Worm (Caenorhabditis elegans) whole organism, L4 larva: Measurements from ENCODE around the gene sra-28.
A peak's percentile ranks its signal among the peaks of the same experiment; 100 is the strongest.

Source experiments
- D1046.2 ChIP-seq: fragments of 200-800 bp; sonication (Bioruptor generic); IDR thresholded peaks from 2 replicates; pipeline ENCODE4 v1.3.6; 2022; ENCODE audit warnings: missing genetic modification characterization, missing compliant biosample characterization
- F26F4.8 ChIP-seq: fragments of 200-800 bp; sonication (Bioruptor generic); conservative IDR thresholded peaks from 2 replicates; pipeline ENCODE4 v1.3.6; 2022; ENCODE audit warnings: missing genetic modification characterization, missing compliant biosample characterization
- F37D6.2 ChIP-seq: sonication (generic microtip); optimal IDR thresholded peaks from 2 replicates; lab custom pipeline; 2016; ENCODE audit warnings: mild to moderate bottlenecking, missing genetic modification characterization, missing compliant biosample characterization
- F44E2.7 ChIP-seq: fragments of 200-800 bp; sonication (Bioruptor generic); IDR thresholded peaks from 2 replicates; pipeline ENCODE4 v2.1.2; 2022; ENCODE audit warnings: missing genetic modification characterization, missing compliant biosample characterization
- T20F7.1 ChIP-seq: fragments of 200-800 bp; sonication (Bioruptor generic); optimal IDR thresholded peaks from 2 replicates; lab custom pipeline; 2018; ENCODE audit warnings: mild to moderate bottlenecking, missing genetic modification characterization, missing compliant biosample characterization
- Y105C5A.15 ChIP-seq: fragments of 200-800 bp; sonication (Bioruptor generic); IDR thresholded peaks from 2 replicates; pipeline ENCODE4 v1.3.6; 2022; ENCODE audit warnings: missing genetic modification characterization, missing compliant biosample characterization
- Y48G9A.11 ChIP-seq: fragments of 200-800 bp; sonication (Bioruptor generic); IDR thresholded peaks from 2 replicates; pipeline ENCODE4 v1.3.6; 2022; ENCODE audit warnings: missing genetic modification reagents, missing genetic modification characterization, missing compliant biosample characterization
- Y5F2A.4 ChIP-seq: fragments of 200-800 bp; sonication (Bioruptor generic); optimal IDR thresholded peaks from 2 replicates; lab custom pipeline; 2018; ENCODE audit warnings: mild to moderate bottlenecking, missing genetic modification characterization, missing compliant biosample characterization
- aha-1 ChIP-seq: fragments of 150-350 bp; peaks from one replicate; lab custom pipeline; 2014; ENCODE audit warnings: missing biosample characterization, missing genetic modification characterization
- ama-1 ChIP-seq: fragments of 150-350 bp; optimal IDR thresholded peaks from 2 replicates; lab custom pipeline; 2014; ENCODE audit warnings: inconsistent platforms, mixed read lengths
- ceh-32 ChIP-seq: sonication (generic microtip); optimal IDR thresholded peaks from 2 replicates; lab custom pipeline; 2016; ENCODE audit warnings: mild to moderate bottlenecking, missing genetic modification characterization, missing compliant biosample characterization; ENCODE audit not compliant: poor library complexity
- ctbp-1 ChIP-seq: fragments of 200-800 bp; sonication (Bioruptor generic); IDR thresholded peaks from 2 replicates; pipeline ENCODE4 v1.3.6; 2022; ENCODE audit warnings: missing genetic modification reagents, missing genetic modification characterization, missing compliant biosample characterization
- daf-19 ChIP-seq: fragments of 200-800 bp; sonication (Bioruptor generic); conservative IDR thresholded peaks from 2 replicates; pipeline ENCODE4 v1.3.6; 2022; ENCODE audit warnings: missing genetic modification characterization, missing compliant biosample characterization
- dpl-1 ChIP-seq: fragments of 150-350 bp; optimal IDR thresholded peaks from 2 replicates; lab custom pipeline; 2014; ENCODE audit warnings: missing biosample characterization, missing genetic modification reagents, missing genetic modification characterization
- duxl-1 ChIP-seq: sonication (generic microtip); optimal IDR thresholded peaks from 2 replicates; lab custom pipeline; 2016; ENCODE audit warnings: mild to moderate bottlenecking, missing genetic modification characterization, moderate library complexity, missing compliant biosample characterization; ENCODE audit not compliant: poor library complexity
- fos-1 ChIP-seq: fragments of 150-350 bp; optimal IDR thresholded peaks from 2 replicates; lab custom pipeline; 2014; ENCODE audit warnings: missing biosample characterization, missing genetic modification characterization
- gei-8 ChIP-seq: fragments of 200-800 bp; sonication (Bioruptor generic); optimal IDR thresholded peaks from 2 replicates; lab custom pipeline; 2018; ENCODE audit warnings: mild to moderate bottlenecking, missing genetic modification characterization, missing compliant biosample characterization
- hlh-30 ChIP-seq: sonication (generic microtip); optimal IDR thresholded peaks from 2 replicates; lab custom pipeline; 2017; ENCODE audit warnings: antibody characterized with exemption, mild to moderate bottlenecking, missing genetic modification characterization, missing compliant biosample characterization; ENCODE audit not compliant: insufficient read depth
- hmg-1.1 ChIP-seq: fragments of 200-800 bp; sonication (Bioruptor generic); IDR thresholded peaks from 2 replicates; pipeline ENCODE4 v1.3.6; 2022; ENCODE audit warnings: missing genetic modification reagents, missing genetic modification characterization, missing compliant biosample characterization
- lin-15B ChIP-seq: fragments of 150-350 bp; sonication (generic microtip); optimal IDR thresholded peaks from 3 replicates; lab custom pipeline; 2014; ENCODE audit warnings: missing biosample characterization, missing genetic modification characterization
- lin-38 ChIP-seq: fragments of 200-800 bp; sonication (Bioruptor generic); IDR thresholded peaks from 2 replicates; pipeline ENCODE4 v1.3.6; 2022; ENCODE audit warnings: missing genetic modification reagents, missing genetic modification characterization, missing compliant biosample characterization
- lin-39 ChIP-seq: fragments of 150-350 bp; optimal IDR thresholded peaks from 2 replicates; lab custom pipeline; 2014; ENCODE audit warnings: missing biosample characterization, missing genetic modification reagents, missing genetic modification characterization
- madf-5 ChIP-seq, 2 experiments: fragments of 200-800 bp; sonication (Bioruptor generic); IDR thresholded peaks; 2 replicates each; pipeline ENCODE4 v1.3.6; 2022; ENCODE audit warnings: missing compliant biosample characterization in 2 of 2, missing genetic modification characterization in 2 of 2
- mdl-1 ChIP-seq, 2 experiments: fragments of 150-350 bp in 1 of 2; sonication (generic microtip) in 1 of 2; optimal IDR thresholded peaks; 2 replicates each; lab custom pipeline; 2014 to 2017; ENCODE audit warnings: missing biosample characterization in 2 of 2, missing genetic modification characterization in 2 of 2
- mdt-29 ChIP-seq: fragments of 200-800 bp; sonication (Bioruptor generic); IDR thresholded peaks from 2 replicates; pipeline ENCODE4 v1.3.6; 2022; ENCODE audit warnings: missing genetic modification reagents, missing genetic modification characterization, missing compliant biosample characterization
- mep-1 ChIP-seq: fragments of 150-350 bp; sonication (generic microtip); optimal IDR thresholded peaks from 3 replicates; lab custom pipeline; 2014; ENCODE audit warnings: missing biosample characterization, missing genetic modification characterization
- mes-2 ChIP-seq: sonication (generic microtip); optimal IDR thresholded peaks from 2 replicates; lab custom pipeline; 2016; ENCODE audit warnings: missing genotype, mild to moderate bottlenecking, missing genetic modification characterization, missing compliant biosample characterization; ENCODE audit not compliant: poor library complexity, severe bottlenecking
- mxl-2 ChIP-seq: fragments of 200-800 bp; sonication (Bioruptor generic); conservative IDR thresholded peaks from 2 replicates; pipeline ENCODE4 v1.3.6; 2022; ENCODE audit warnings: missing genetic modification reagents, missing genetic modification characterization, missing compliant biosample characterization
- nhr-102 ChIP-seq: sonication (generic microtip); optimal IDR thresholded peaks from 2 replicates; lab custom pipeline; 2016; ENCODE audit warnings: mild to moderate bottlenecking, missing genetic modification characterization, moderate library complexity, missing compliant biosample characterization
- nhr-111 ChIP-seq: fragments of 200-800 bp; sonication (Bioruptor generic); optimal IDR thresholded peaks from 2 replicates; lab custom pipeline; 2018; ENCODE audit warnings: mild to moderate bottlenecking, missing genetic modification characterization, missing compliant biosample characterization
- nhr-42 ChIP-seq: fragments of 200-800 bp; sonication (Bioruptor generic); IDR thresholded peaks from 2 replicates; pipeline ENCODE4 v1.3.6; 2022; ENCODE audit warnings: missing genetic modification characterization, missing compliant biosample characterization
- nhr-76 ChIP-seq: fragments of 150-350 bp; optimal IDR thresholded peaks from 2 replicates; lab custom pipeline; 2014; ENCODE audit warnings: missing biosample characterization, missing genetic modification characterization
- pqm-1 ChIP-seq: sonication (generic microtip); optimal IDR thresholded peaks from 2 replicates; lab custom pipeline; 2017; ENCODE audit warnings: missing biosample characterization, missing genetic modification characterization
- saeg-2 ChIP-seq: fragments of 200-800 bp; sonication (Bioruptor generic); IDR thresholded peaks from 2 replicates; pipeline ENCODE4 v1.3.6; 2022; ENCODE audit warnings: missing genetic modification reagents, missing genetic modification characterization, missing compliant biosample characterization
- snpc-1.2 ChIP-seq: fragments of 200-800 bp; sonication (Bioruptor generic); IDR thresholded peaks from 2 replicates; pipeline ENCODE4 v1.3.6; 2022; ENCODE audit warnings: missing genetic modification reagents, missing genetic modification characterization, missing compliant biosample characterization
- snpc-4 ChIP-seq: fragments of 150-350 bp; optimal IDR thresholded peaks from 2 replicates; lab custom pipeline; 2014; ENCODE audit warnings: missing biosample characterization, missing genetic modification characterization
- spr-1 ChIP-seq: sonication (generic microtip); optimal IDR thresholded peaks from 2 replicates; lab custom pipeline; 2016; ENCODE audit warnings: mild to moderate bottlenecking, missing genetic modification characterization, missing compliant biosample characterization
- tag-97 ChIP-seq: fragments of 200-800 bp; sonication (Bioruptor generic); IDR thresholded peaks from 2 replicates; pipeline ENCODE4 v1.3.6; 2022; ENCODE audit warnings: missing genetic modification characterization, missing compliant biosample characterization
- tra-1 ChIP-seq: fragments of 200-800 bp; sonication (Bioruptor generic); IDR thresholded peaks from 2 replicates; pipeline ENCODE4 v1.3.6; 2022; ENCODE audit warnings: missing genetic modification reagents, missing genetic modification characterization, missing compliant biosample characterization
- unc-62 ChIP-seq, 3 experiments: fragments of 150-350 bp in 1 of 3; sonication (generic microtip); optimal IDR thresholded peaks in 2 of 3; peaks in 1 of 3; 1 replicate in 1 of 3; 2 replicates in 2 of 3; lab custom pipeline; 2014 to 2017; ENCODE audit warnings: missing biosample characterization in 3 of 3, missing genetic modification characterization in 3 of 3, missing genetic modification reagents in 3 of 3, missing genotype in 1 of 3

sra-28 gene

DNA sequence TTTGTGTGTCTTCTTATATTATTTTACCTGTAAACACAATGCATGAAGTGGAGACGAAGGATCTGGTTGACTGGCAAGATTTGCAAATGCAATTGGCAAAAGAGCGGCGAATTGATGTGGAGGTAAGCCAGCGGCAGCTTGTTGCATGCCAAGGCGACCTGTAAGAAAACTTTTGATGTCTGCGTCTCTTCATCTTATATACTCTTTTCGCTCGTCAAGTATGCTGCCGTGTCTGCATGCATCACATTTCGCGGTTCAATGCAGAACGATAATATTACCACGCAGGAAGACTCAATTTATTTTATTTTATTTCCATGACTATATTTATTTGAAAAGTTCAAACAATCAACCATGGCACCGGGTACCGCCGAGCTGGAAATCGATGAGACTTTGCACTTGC, 27.4 kb upstream of the sra-28 start, which contains the start of gene vps-33.2 (continued):
- TF ChIP-seq hmg-1.1 (peak; percentile 50), tag-97 (no peak), Y105C5A.15 (GFP tag; lab: Robert Waterston, UW) (no peak), mes-2 (peak; percentile 70), lin-39 (tag; lab: Kevin White, UChicago) (no peak), F44E2.7 (GFP tag; lab: Robert Waterston, UW) (no peak), duxl-1 (tag; lab: Kevin White, UChicago) (no peak), nhr-102 (tag; lab: Kevin White, UChicago) (no peak), daf-19 (no peak), snpc-4 (tag; lab: Kevin White, UChicago) (no peak), mep-1 (peak; percentile 1), mdl-1 (tag; optimal IDR thresholded peaks at IDR 0.05; lab: Kevin White, UChicago) (no peak), snpc-1.2 (no peak)

DNA sequence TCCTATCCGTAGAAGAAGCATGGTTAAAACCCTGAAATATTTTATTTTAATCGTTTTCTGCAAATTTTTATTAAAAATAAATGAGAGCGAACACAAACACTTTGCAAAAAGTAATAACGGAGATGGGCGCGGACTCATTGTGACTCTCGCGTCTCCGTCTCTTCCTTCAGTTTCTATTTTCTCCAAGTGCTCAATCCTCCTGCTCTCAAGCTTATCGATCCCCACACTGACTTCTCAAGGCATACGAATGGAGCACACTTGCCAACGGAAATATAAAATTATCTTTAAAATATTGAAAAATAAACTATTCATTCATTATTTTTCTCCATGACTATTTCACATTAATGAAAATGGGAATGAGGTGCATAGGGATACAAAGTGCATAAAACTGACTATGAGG, 24.5 kb upstream of the sra-28 start, which contains the start of gene dnj-8:
Gene dnj-8 (minus strand): TSS at position 31 of the 400 bp plus-strand sequence.
- TF ChIP-seq duxl-1 (tag; lab: Kevin White, UChicago) (no peak), nhr-42 (no peak), aha-1 (tag; lab: Kevin White, UChicago) (no peak), ctbp-1 (GFP tag; lab: Robert Waterston, UW) (no peak), T20F7.1 (GFP tag; lab: Kevin White, UChicago) (no peak), ama-1 (lab: Kevin White, UChicago) (peak; percentile 52), hlh-30 (no peak), mxl-2 (GFP tag; lab: Robert Waterston, UW) (no peak), F37D6.2 (tag; lab: Kevin White, UChicago) (no peak), lin-39 (tag; lab: Kevin White, UChicago) (no peak), D1046.2 (no peak), lin-38 (GFP tag; lab: Robert Waterston, UW) (0 out of 2 replicates have a peak, but pooled peaks have one; percentile 12), F44E2.7 (GFP tag; lab: Robert Waterston, UW) (no peak), mep-1 (peak; percentile 2), madf-5 (GFP tag; IDR thresholded peaks at IDR 0.05; lab: Robert Waterston, UW) (no peak), mes-2 (peak; percentile 44), ceh-32 (no peak), Y48G9A.11 (no peak), fos-1 (tag; lab: Kevin White, UChicago) (no peak), F26F4.8 (GFP tag; lab: Robert Waterston, UW) (no peak), saeg-2 (GFP tag; lab: Robert Waterston, UW) (no peak), pqm-1 (tag; lab: Kevin White, UChicago) (no peak)

DNA sequence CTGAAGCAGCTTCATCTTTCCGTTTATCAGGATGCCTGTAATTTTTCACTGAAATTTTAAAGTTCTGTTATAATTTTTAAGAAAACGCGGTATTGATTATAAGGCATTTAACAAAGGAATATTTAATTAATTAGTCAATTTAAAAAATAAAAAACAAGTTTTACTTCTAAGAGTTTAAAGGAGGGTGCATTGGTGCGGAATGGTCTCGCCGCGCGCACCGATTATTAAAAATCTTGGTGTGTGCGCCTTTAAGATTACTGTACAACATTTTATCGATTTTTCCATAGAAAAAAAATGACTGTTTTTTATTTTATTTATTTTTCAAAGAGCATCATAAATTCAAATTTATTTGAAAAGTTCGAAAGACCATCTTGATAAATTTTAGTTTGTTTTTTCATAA, 23.9 kb upstream of the sra-28 start:
- no peak for TF ChIP-seq spr-1 (tag; lab: Kevin White, UChicago)
- TF ChIP-seq nhr-111 (GFP tag; lab: Kevin White, UChicago), result no peak
- 0 out of 2 replicates have a peak, but pooled peaks have one; percentile 30 for TF ChIP-seq snpc-1.2

DNA sequence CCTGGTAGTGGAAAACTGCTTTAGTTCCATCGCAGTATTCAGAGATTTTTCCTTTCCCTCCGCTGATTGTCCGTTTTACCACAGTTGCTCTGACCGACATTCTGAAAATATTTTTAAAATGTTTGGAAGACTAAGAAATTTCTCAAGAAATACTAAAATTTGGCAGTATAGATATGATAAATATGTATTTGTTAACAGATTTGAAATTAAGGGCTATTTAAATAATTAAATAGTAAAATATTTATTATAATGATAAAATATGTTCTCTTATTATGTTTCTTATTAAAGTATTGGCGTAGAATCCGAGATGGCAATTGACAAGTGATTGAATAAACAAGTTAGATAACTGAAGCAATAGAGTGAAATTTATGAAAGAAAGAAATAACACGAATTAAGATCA, 20.6 kb upstream of the sra-28 start, which contains the start of gene aipr-1:
Gene aipr-1 (minus strand): TSS at position 101 of the 400 bp plus-strand sequence.
- TF ChIP-seq duxl-1 (tag; lab: Kevin White, UChicago) (no peak), nhr-76 (tag; lab: Kevin White, UChicago) (no peak), gei-8 (GFP tag; lab: Kevin White, UChicago) (no peak), Y5F2A.4 (GFP tag; lab: Kevin White, UChicago) (no peak), lin-15B (no peak), dpl-1 (GFP tag; lab: Kevin White, UChicago) (no peak), mdt-29 (GFP tag; lab: Robert Waterston, UW) (no peak), unc-62 (GFP tag; optimal IDR thresholded peaks at IDR 0.05 in 1 of 2; lab: Kevin White, UChicago) (no peak), unc-62 (tag; optimal IDR thresholded peaks at IDR 0.05; lab: Kevin White, UChicago) (no peak), pqm-1 (tag; lab: Kevin White, UChicago) (no peak), tag-97 (no peak), tra-1 (no peak)
